1 fruit fly cellular context compared by ENCODE assay signal in the genomic region with DNA sequence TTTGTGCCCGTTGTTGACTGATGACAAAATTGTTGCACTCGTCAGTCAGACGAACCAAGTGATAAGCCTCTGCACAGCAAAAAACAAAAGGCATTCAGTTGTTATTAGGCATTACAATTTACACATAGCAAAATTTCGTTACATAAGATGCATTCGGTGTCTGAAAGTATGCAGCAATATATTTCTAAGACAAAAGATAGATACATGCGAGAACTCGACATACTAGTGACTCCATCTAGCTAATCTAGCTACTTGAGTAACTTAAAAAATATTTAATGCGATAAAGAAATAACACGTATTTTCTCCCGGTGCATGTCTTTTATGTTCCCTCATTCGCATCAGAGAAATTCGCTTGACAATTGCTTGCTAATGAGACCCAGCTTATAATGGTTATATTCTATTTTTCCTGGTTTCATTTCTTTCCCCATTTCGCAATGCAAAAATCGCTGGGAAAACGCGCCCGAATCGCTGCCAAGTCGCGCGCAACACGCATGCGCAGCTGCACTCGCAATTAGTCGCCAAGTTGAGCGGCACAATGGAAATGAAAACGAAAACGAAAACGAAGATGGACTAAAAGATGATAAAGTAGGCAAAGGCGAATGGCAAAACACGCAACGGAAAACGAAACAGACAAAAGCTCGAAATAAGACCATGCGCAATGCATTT.
TF ChIP-seq lines count a peak whose summit lies in the region.

No protein-coding gene starts in this region.

TF ChIP-seq in whole organism, embryonic, 481 proteins besides CTCF, POLR2A, EP300 and RAD21 (continued from another document):
- TF ChIP-seq prd (optimal IDR thresholded peaks at IDR 0.05; lab: Kevin White, UChicago), result no peak
- no peak for TF ChIP-seq prd (GFP tag; IDR thresholded peaks at IDR 0.05; lab: Robert Waterston, UW)
- peak; percentile 35 for TF ChIP-seq Oli (tag; optimal IDR thresholded peaks at IDR 0.05; lab: Kevin White, UChicago)
TF ChIP-seq in whole organism, embryonic: peak in this region for 34.
